Fruit fly (Drosophila melanogaster) whole organism, embryonic: Measurements from ENCODE around the gene Bap111.

Source experiments
- Abd-B ChIP-seq: fragments of 200-800 bp; sonication (Bioruptor generic); optimal IDR thresholded peaks from 2 replicates; lab custom pipeline; 2018; ENCODE audit warnings: missing biosample characterization, mild to moderate bottlenecking, missing genetic modification characterization, moderate library complexity
- Awh ChIP-seq: fragments of 200-800 bp; sonication (Bioruptor generic); IDR thresholded peaks from 2 replicates; pipeline ENCODE4, ENCODE4 v1.3.6; 2022; ENCODE audit warnings: missing biosample characterization, missing genetic modification characterization
- Bdp1 ChIP-seq: fragments of 200-800 bp; sonication (Bioruptor generic); optimal IDR thresholded peaks from 3 replicates; lab custom pipeline; 2016; ENCODE audit warnings: missing biosample characterization, missing genetic modification characterization
- Blimp-1 ChIP-seq: fragments of 200-800 bp; sonication (Bioruptor generic); optimal IDR thresholded peaks from 3 replicates; lab custom pipeline; 2018; ENCODE audit warnings: missing biosample characterization, missing genetic modification characterization, mild to moderate bottlenecking, moderate library complexity, missing genetic modification reagents
- CG13424 ChIP-seq: fragments of 200-800 bp; sonication (Bioruptor generic); optimal IDR thresholded peaks from 2 replicates; lab custom pipeline; 2019; ENCODE audit warnings: missing biosample characterization, mild to moderate bottlenecking, missing genetic modification characterization, moderate library complexity
- CG18011 ChIP-seq: fragments of 200-800 bp; sonication (Bioruptor generic); optimal IDR thresholded peaks from 2 replicates; lab custom pipeline; 2017; ENCODE audit warnings: missing biosample characterization, missing genetic modification characterization, mild to moderate bottlenecking, moderate library complexity, missing genotype
- CG32532 ChIP-seq: fragments of 200-800 bp; sonication (Bioruptor generic); IDR thresholded peaks from 2 replicates; pipeline ENCODE4 v1.3.6; 2022; ENCODE audit warnings: missing biosample characterization, missing genetic modification characterization
- CG3407 ChIP-seq: fragments of 200-800 bp; sonication (Bioruptor generic); optimal IDR thresholded peaks from 2 replicates; lab custom pipeline; 2018; ENCODE audit warnings: missing biosample characterization, mild to moderate bottlenecking, missing genetic modification characterization
- CG34376 ChIP-seq: fragments of 200-800 bp; sonication (Bioruptor generic); optimal IDR thresholded peaks from 2 replicates; lab custom pipeline; 2018; ENCODE audit warnings: missing biosample characterization, mild to moderate bottlenecking, missing genetic modification characterization
- CG3995 ChIP-seq: fragments of 200-800 bp; sonication (Bioruptor generic); optimal IDR thresholded peaks from 3 replicates; lab custom pipeline; 2016; ENCODE audit warnings: missing biosample characterization, missing genetic modification characterization
- CG43689 ChIP-seq: fragments of 200-800 bp; sonication (Bioruptor generic); IDR thresholded peaks from 2 replicates; pipeline ENCODE4 v1.3.6; 2022; ENCODE audit warnings: missing biosample characterization, missing genetic modification characterization
- CG4820 ChIP-seq: fragments of 200-800 bp; sonication (Bioruptor generic); optimal IDR thresholded peaks from 3 replicates; lab custom pipeline; 2016; ENCODE audit warnings: missing biosample characterization, missing genetic modification characterization
- CG6272 ChIP-seq: fragments of 200-800 bp; sonication (Bioruptor generic); IDR thresholded peaks from 2 replicates; pipeline ENCODE4 v1.3.6; 2022; ENCODE audit warnings: missing biosample characterization, missing genetic modification characterization
- CG6654 ChIP-seq: fragments of 200-800 bp; sonication (Bioruptor generic); optimal IDR thresholded peaks from 2 replicates; lab custom pipeline; 2017; ENCODE audit warnings: missing biosample characterization, mild to moderate bottlenecking, missing genetic modification characterization
- CG6683 ChIP-seq: fragments of 200-800 bp; sonication (Bioruptor generic); optimal IDR thresholded peaks from 2 replicates; lab custom pipeline; 2017; ENCODE audit warnings: missing biosample characterization, mild to moderate bottlenecking, missing genetic modification characterization, missing genetic modification reagents
- CG6765 ChIP-seq: fragments of 200-800 bp; sonication (Bioruptor generic); optimal IDR thresholded peaks from 3 replicates; lab custom pipeline; 2017; ENCODE audit warnings: missing biosample characterization, mild to moderate bottlenecking, missing genetic modification characterization
- CG8290 ChIP-seq, 3 experiments: fragments of 200-800 bp; sonication (Bioruptor generic); optimal IDR thresholded peaks; 2 replicates each; lab custom pipeline; 2016 to 2019; ENCODE audit warnings: missing biosample characterization in 3 of 3, missing genetic modification characterization in 3 of 3, mild to moderate bottlenecking in 2 of 3, moderate library complexity in 1 of 3
- CG9727 ChIP-seq: fragments of 200-800 bp; sonication (Bioruptor generic); optimal IDR thresholded peaks from 3 replicates; lab custom pipeline; 2017; ENCODE audit warnings: missing biosample characterization, mild to moderate bottlenecking, missing genetic modification characterization
- CrebB ChIP-seq: fragments of 200-800 bp; sonication (Bioruptor generic); optimal IDR thresholded peaks from 3 replicates; lab custom pipeline; 2018; ENCODE audit warnings: missing biosample characterization, mild to moderate bottlenecking, missing genetic modification characterization
- D ChIP-seq, 2 experiments: fragments of 200-800 bp in 1 of 2; fragments of >200 bp in 1 of 2; sonication (Bioruptor generic) in 1 of 2; optimal IDR thresholded peaks; 2 replicates in 1 of 2; 3 replicates in 1 of 2; lab custom pipeline; 2017; ENCODE audit warnings: mild to moderate bottlenecking in 1 of 2, missing biosample characterization in 1 of 2, missing genetic modification characterization in 1 of 2, missing genetic modification reagents in 1 of 2
- Dfd ChIP-seq, 2 experiments: fragments of >200 bp; optimal IDR thresholded peaks; 2 replicates each; lab custom pipeline; 2017; ENCODE audit warnings: missing biosample characterization in 2 of 2, missing genetic modification characterization in 2 of 2
- Dip2 ChIP-seq: fragments of 200-800 bp; sonication (Bioruptor generic); IDR thresholded peaks from 2 replicates; pipeline ENCODE4 v1.3.6; 2022; ENCODE audit warnings: missing biosample characterization, missing genetic modification characterization
- Doc3 ChIP-seq: fragments of 200-800 bp; sonication (Bioruptor generic); IDR thresholded peaks from 3 replicates; pipeline ENCODE4 v1.3.6; 2022; ENCODE audit warnings: missing biosample characterization, missing genetic modification characterization; ENCODE audit not compliant: partially characterized antibody
- Hr3 ChIP-seq: fragments of 200-800 bp; sonication (Bioruptor generic); optimal IDR thresholded peaks from 3 replicates; lab custom pipeline; 2016; ENCODE audit warnings: missing biosample characterization, missing genetic modification characterization
- Lim3 ChIP-seq: fragments of 200-800 bp; sonication (Bioruptor generic); IDR thresholded peaks from 2 replicates; pipeline ENCODE4 v1.3.6; 2022; ENCODE audit warnings: missing biosample characterization, missing genetic modification characterization
- Lpt ChIP-seq: fragments of >200 bp; optimal IDR thresholded peaks from 2 replicates; lab custom pipeline; 2018; ENCODE audit warnings: missing biosample characterization, missing genetic modification characterization
- Med ChIP-seq: fragments of 200-800 bp; sonication (Bioruptor generic); peaks from one replicate; lab custom pipeline; 2016; ENCODE audit warnings: missing biosample characterization, missing genetic modification characterization, mild to moderate bottlenecking, inconsistent platforms, moderate library complexity
- Nf-YA ChIP-seq: fragments of 200-800 bp; sonication (Bioruptor generic); IDR thresholded peaks from 2 replicates; pipeline ENCODE4 v1.3.6; 2022; ENCODE audit warnings: missing biosample characterization, missing genetic modification characterization
- Rfx ChIP-seq: fragments of 200-800 bp; sonication (Bioruptor generic); IDR thresholded peaks from 2 replicates; pipeline ENCODE4 v1.3.6; 2022; ENCODE audit warnings: missing biosample characterization, missing genetic modification characterization
- Tbp ChIP-seq: fragments of >200 bp; optimal IDR thresholded peaks from 2 replicates; lab custom pipeline; 2018; ENCODE audit warnings: missing biosample characterization, missing genetic modification characterization
- al ChIP-seq: fragments of 200-800 bp; sonication (Bioruptor generic); IDR thresholded peaks from 2 replicates; pipeline ENCODE4 v1.3.6; 2022; ENCODE audit warnings: missing biosample characterization, missing genetic modification characterization
- ash1 ChIP-seq: fragments of 200-800 bp; sonication (Bioruptor generic); optimal IDR thresholded peaks from 2 replicates; lab custom pipeline; 2018; ENCODE audit warnings: missing biosample characterization, mild to moderate bottlenecking, missing genetic modification characterization
- cg ChIP-seq: fragments of 200-800 bp; sonication (Bioruptor generic); optimal IDR thresholded peaks from 3 replicates; lab custom pipeline; 2019; ENCODE audit warnings: missing biosample characterization, mild to moderate bottlenecking, missing genetic modification characterization, moderate library complexity
- chif ChIP-seq, 2 experiments: fragments of 200-800 bp; sonication (Bioruptor generic); optimal IDR thresholded peaks; 3 replicates each; lab custom pipeline; 2016; ENCODE audit warnings: missing biosample characterization in 2 of 2, missing genetic modification characterization in 2 of 2
- chn ChIP-seq: fragments of 200-800 bp; sonication (Bioruptor generic); optimal IDR thresholded peaks from 2 replicates; lab custom pipeline; 2016; ENCODE audit warnings: missing biosample characterization, missing genetic modification characterization
- dm ChIP-seq: fragments of 200-800 bp; sonication (Bioruptor generic); optimal IDR thresholded peaks from 3 replicates; lab custom pipeline; 2016; ENCODE audit warnings: missing biosample characterization, missing genetic modification characterization
- dmrt99B ChIP-seq: fragments of 200-800 bp; sonication (Bioruptor generic); optimal IDR thresholded peaks from 2 replicates; lab custom pipeline; 2018; ENCODE audit warnings: missing biosample characterization, mild to moderate bottlenecking, missing genetic modification characterization, moderate library complexity
- eyg ChIP-seq: fragments of 200-800 bp; sonication (Bioruptor generic); optimal IDR thresholded peaks from 3 replicates; lab custom pipeline; 2016; ENCODE audit warnings: missing biosample characterization, missing genetic modification characterization
- hkb ChIP-seq, 2 experiments: fragments of 200-800 bp in 1 of 2; fragments of >200 bp in 1 of 2; sonication (Bioruptor generic) in 1 of 2; IDR thresholded peaks in 1 of 2; optimal IDR thresholded peaks in 1 of 2; 2 replicates each; pipeline versions ENCODE4 v1.3.6 to Lab custom; 2017 to 2022; ENCODE audit warnings: missing biosample characterization in 1 of 2, missing genetic modification characterization in 1 of 2
- kah ChIP-seq: fragments of 200-800 bp; sonication (Bioruptor generic); optimal IDR thresholded peaks from 2 replicates; lab custom pipeline; 2018; ENCODE audit warnings: missing biosample characterization, mild to moderate bottlenecking, missing genetic modification characterization
- mld ChIP-seq: fragments of 200-800 bp; sonication (Bioruptor generic); IDR thresholded peaks from 3 replicates; pipeline ENCODE4 v1.3.6; 2022; ENCODE audit warnings: missing biosample characterization, missing genetic modification characterization; ENCODE audit not compliant: partially characterized antibody
- oc ChIP-seq: fragments of 200-800 bp; sonication (Bioruptor generic); optimal IDR thresholded peaks from 2 replicates; lab custom pipeline; 2018; ENCODE audit warnings: missing biosample characterization, mild to moderate bottlenecking, missing genetic modification characterization, moderate library complexity
- p53 ChIP-seq: fragments of 200-800 bp; sonication (Bioruptor generic); optimal IDR thresholded peaks from 2 replicates; lab custom pipeline; 2016; ENCODE audit warnings: missing biosample characterization, missing genetic modification characterization
- pum ChIP-seq: fragments of 200-800 bp; sonication (Bioruptor generic); optimal IDR thresholded peaks from 2 replicates; lab custom pipeline; 2016; ENCODE audit warnings: missing biosample characterization, missing genetic modification characterization
- sqz ChIP-seq: fragments of 200-800 bp; sonication (Bioruptor generic); optimal IDR thresholded peaks from 3 replicates; lab custom pipeline; 2018; ENCODE audit warnings: missing biosample characterization, mild to moderate bottlenecking, missing genetic modification characterization
- toy ChIP-seq: fragments of 200-800 bp; sonication (Bioruptor generic); IDR thresholded peaks from 2 replicates; pipeline ENCODE4 v1.3.6; 2022; ENCODE audit warnings: missing biosample characterization, missing genetic modification characterization
- unpg ChIP-seq: fragments of 200-800 bp; sonication (Bioruptor generic); optimal IDR thresholded peaks from 3 replicates; lab custom pipeline; 2018; ENCODE audit warnings: missing biosample characterization, mild to moderate bottlenecking, missing genetic modification characterization, moderate library complexity
- vnd ChIP-seq: fragments of 200-800 bp; sonication (Bioruptor generic); IDR thresholded peaks from 3 replicates; pipeline ENCODE4 v1.3.6; 2022; ENCODE audit warnings: missing biosample characterization, missing genetic modification characterization; ENCODE audit not compliant: partially characterized antibody
- zfh1 ChIP-seq: fragments of 200-800 bp; sonication (Bioruptor generic); IDR thresholded peaks from 3 replicates; pipeline ENCODE4 v1.3.6; 2022; ENCODE audit warnings: missing biosample characterization, missing genetic modification characterization

Bap111 gene

DNA sequence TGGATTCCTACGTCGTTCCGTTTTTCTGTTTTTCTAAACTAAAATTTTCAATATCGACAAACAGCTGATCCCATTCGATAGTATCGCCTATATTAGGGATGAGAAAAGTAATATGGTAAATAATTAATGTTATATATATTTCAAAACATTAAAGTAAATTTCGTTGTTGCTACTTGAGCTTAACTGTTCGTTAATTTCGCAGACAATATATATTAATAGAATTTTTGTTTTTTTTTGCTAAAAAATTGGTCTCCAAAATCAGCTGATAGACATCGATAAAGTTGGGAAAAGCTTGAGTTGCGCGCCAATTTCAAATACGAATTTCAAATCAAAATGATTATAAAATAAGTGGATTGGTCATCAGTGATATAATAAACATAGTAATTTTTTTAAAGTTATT, 47.3 kb downstream of the Bap111 start, which contains the start of gene CG12118 (continued):
- peak; percentile 54 for TF ChIP-seq oc (tag; lab: Kevin White, UChicago)
- TF ChIP-seq CG3995 (GFP tag; lab: Kevin White, UChicago), result peak; percentile 21
- no peak for TF ChIP-seq Dip2 (GFP tag; lab: Robert Waterston, UW)
- peak; percentile 89 for TF ChIP-seq zfh1
- TF ChIP-seq D (optimal IDR thresholded peaks at IDR 0.05; lab: Kevin White, UChicago), result no peak
- peak; percentile 45 for TF ChIP-seq D (GFP tag; optimal IDR thresholded peaks at IDR 0.05; lab: Kevin White, UChicago)
- peak; percentile 86 for TF ChIP-seq al
- TF ChIP-seq Tbp (GFP tag; lab: Kevin White, UChicago), result no peak
- TF ChIP-seq chn (GFP tag; lab: Kevin White, UChicago), result peak; percentile 57
- TF ChIP-seq CG8290 (GFP tag; optimal IDR thresholded peaks at IDR 0.05; lab: Kevin White, UChicago), result peak; percentile 78
- peak; percentile 42 to 43 for TF ChIP-seq CG8290 (tag; optimal IDR thresholded peaks at IDR 0.05; lab: Kevin White, UChicago)
- TF ChIP-seq Abd-B (GFP tag; lab: Kevin White, UChicago), result peak; percentile 63
- TF ChIP-seq CrebB (tag; lab: Kevin White, UChicago), result no peak
- no peak for TF ChIP-seq eyg
- TF ChIP-seq dmrt99B (tag; lab: Kevin White, UChicago), result peak; percentile 73
- peak; percentile 48 for TF ChIP-seq CG3407 (GFP tag; lab: Kevin White, UChicago)
- no peak for TF ChIP-seq toy (GFP tag; lab: Robert Waterston, UW)
- TF ChIP-seq CG43689 (GFP tag; lab: Robert Waterston, UW), result peak; percentile 45; the same call in 1 of the 2 replicates
- peak; percentile 43 for TF ChIP-seq sqz (GFP tag; lab: Kevin White, UChicago)
- TF ChIP-seq kah (GFP tag; lab: Kevin White, UChicago), result no peak
- peak; percentile 81 for TF ChIP-seq unpg (GFP tag; lab: Kevin White, UChicago)
- TF ChIP-seq Rfx, result peak; percentile 78
- TF ChIP-seq CG9727 (GFP tag; lab: Kevin White, UChicago), result peak; percentile 84
- no peak for TF ChIP-seq Lim3 (GFP tag; lab: Robert Waterston, UW)
- no peak for TF ChIP-seq CG6765 (GFP tag; lab: Kevin White, UChicago)
- no peak for TF ChIP-seq hkb (optimal IDR thresholded peaks at IDR 0.05; lab: Kevin White, UChicago)
- peak; percentile 83 for TF ChIP-seq hkb (GFP tag; IDR thresholded peaks at IDR 0.05; lab: Robert Waterston, UW)
- TF ChIP-seq CG6683 (GFP tag; lab: Kevin White, UChicago), result peak; percentile 45
- TF ChIP-seq pum (GFP tag; lab: Kevin White, UChicago), result no peak
- TF ChIP-seq dm (GFP tag; lab: Kevin White, UChicago), result no peak
- peak; percentile 62 for TF ChIP-seq CG18011 (GFP tag; lab: Kevin White, UChicago)
- TF ChIP-seq vnd (GFP tag; lab: Robert Waterston, UW), result peak; percentile 94
- peak; percentile 80 for TF ChIP-seq CG6272 (GFP tag; lab: Robert Waterston, UW)
- TF ChIP-seq CG6654 (GFP tag; lab: Kevin White, UChicago), result no peak
- TF ChIP-seq mld (GFP tag; lab: Robert Waterston, UW), result peak; percentile 90; the same call in 2 of the 3 replicates
- peak; percentile 78 for TF ChIP-seq Blimp-1 (GFP tag; lab: Kevin White, UChicago)
- peak; percentile 61 for TF ChIP-seq Med (GFP tag; lab: Kevin White, UChicago)
- TF ChIP-seq Dfd (GFP tag; optimal IDR thresholded peaks at IDR 0.05; lab: Kevin White, UChicago), result no peak
- peak; percentile 0 to 52 for TF ChIP-seq chif (GFP tag; optimal IDR thresholded peaks at IDR 0.05; lab: Kevin White, UChicago)
- peak; percentile 65 for TF ChIP-seq CG4820
- TF ChIP-seq Hr3 (GFP tag; lab: Kevin White, UChicago), result peak; percentile 84
- TF ChIP-seq Doc3, result peak; percentile 95
- peak; percentile 82 for TF ChIP-seq CG32532 (GFP tag; lab: Robert Waterston, UW)
- TF ChIP-seq cg (GFP tag; lab: Kevin White, UChicago), result no peak
- peak; percentile 43; the same call in 1 of the 2 replicates for TF ChIP-seq Nf-YA (GFP tag; lab: Robert Waterston, UW)
- no peak for TF ChIP-seq Lpt (GFP tag; lab: Kevin White, UChicago)
- TF ChIP-seq Bdp1 (GFP tag; lab: Kevin White, UChicago), result peak; percentile 43
- peak; percentile 79; the same call in 1 of the 2 replicates for TF ChIP-seq Awh (GFP tag; lab: Robert Waterston, UW)
- no peak for TF ChIP-seq ash1 (GFP tag; lab: Kevin White, UChicago)
- TF ChIP-seq CG34376, result peak; percentile 27
- no peak for TF ChIP-seq p53
- TF ChIP-seq CG13424 (tag; lab: Kevin White, UChicago), result peak; percentile 84
